Fruit fly (Drosophila melanogaster) whole organism, embryonic: ENCODE measurements around the gene CG44090.
A peak's percentile ranks its signal among the peaks of the same experiment; 100 is the strongest.

Source experiments
- Atf3 ChIP-seq: fragments of 200-800 bp; sonication (Bioruptor generic); optimal IDR thresholded peaks from 3 replicates; lab custom pipeline; 2016; ENCODE audit warnings: missing biosample characterization, missing genetic modification characterization
- Awh ChIP-seq: fragments of 200-800 bp; sonication (Bioruptor generic); IDR thresholded peaks from 2 replicates; pipeline ENCODE4, ENCODE4 v1.3.6; 2022; ENCODE audit warnings: missing biosample characterization, missing genetic modification characterization
- B-H2 ChIP-seq: fragments of 200-800 bp; sonication (Bioruptor generic); optimal IDR thresholded peaks from 2 replicates; lab custom pipeline; 2018; ENCODE audit warnings: missing biosample characterization, mild to moderate bottlenecking, missing genetic modification characterization
- BtbVII ChIP-seq: fragments of 200-800 bp; sonication (Bioruptor generic); optimal IDR thresholded peaks from 3 replicates; lab custom pipeline; 2017; ENCODE audit warnings: missing biosample characterization, mild to moderate bottlenecking, missing genetic modification characterization
- Bteb2 ChIP-seq: fragments of 200-800 bp; sonication (Bioruptor generic); optimal IDR thresholded peaks from 2 replicates; lab custom pipeline; 2016; ENCODE audit warnings: missing biosample characterization, missing genetic modification characterization
- CG11247 ChIP-seq: fragments of 200-800 bp; sonication (Bioruptor generic); IDR thresholded peaks from 2 replicates; pipeline ENCODE4 v1.3.6; 2022; ENCODE audit warnings: missing biosample characterization, missing genetic modification characterization
- CG11456 ChIP-seq: fragments of 200-800 bp; sonication (Bioruptor generic); IDR thresholded peaks from 3 replicates; pipeline ENCODE4 v1.3.6; 2022; ENCODE audit warnings: missing biosample characterization, missing genetic modification characterization
- CG11696 ChIP-seq: fragments of 200-800 bp; sonication (Bioruptor generic); IDR thresholded peaks from 2 replicates; pipeline ENCODE4 v1.3.6; 2022; ENCODE audit warnings: missing biosample characterization, missing genetic modification characterization
- CG12236 ChIP-seq: fragments of 200-800 bp; sonication (Bioruptor generic); optimal IDR thresholded peaks from 2 replicates; lab custom pipeline; 2016; ENCODE audit warnings: missing biosample characterization, missing genetic modification characterization
- CG12659 ChIP-seq: fragments of 200-800 bp; sonication (Bioruptor generic); optimal IDR thresholded peaks from 3 replicates; lab custom pipeline; 2017; ENCODE audit warnings: mild to moderate bottlenecking, missing biosample characterization, missing genetic modification reagents, missing genetic modification characterization
- CG13123 ChIP-seq: fragments of 200-800 bp; sonication (Bioruptor generic); optimal IDR thresholded peaks from 2 replicates; lab custom pipeline; 2016; ENCODE audit warnings: missing biosample characterization, missing genetic modification characterization
- CG14441 ChIP-seq: fragments of 200-800 bp; sonication (Bioruptor generic); IDR thresholded peaks from 2 replicates; pipeline ENCODE4 v1.3.6; 2022; ENCODE audit warnings: missing biosample characterization, missing genetic modification characterization
- CG16813 ChIP-seq: fragments of 200-800 bp; sonication (Bioruptor generic); IDR thresholded peaks from 3 replicates; pipeline ENCODE4 v1.3.6; 2022; ENCODE audit warnings: missing biosample characterization, missing genetic modification characterization; ENCODE audit not compliant: partially characterized antibody
- CG17568 ChIP-seq: fragments of 200-800 bp; sonication (Bioruptor generic); optimal IDR thresholded peaks from 2 replicates; lab custom pipeline; 2018; ENCODE audit warnings: missing biosample characterization, mild to moderate bottlenecking, missing genetic modification characterization, moderate library complexity
- CG17829 ChIP-seq: fragments of 200-800 bp; optimal IDR thresholded peaks from 2 replicates; lab custom pipeline; 2019; ENCODE audit warnings: missing biosample characterization, mild to moderate bottlenecking, missing genetic modification characterization, moderate library complexity
- CG2678 ChIP-seq: fragments of 200-800 bp; sonication (Bioruptor generic); optimal IDR thresholded peaks from 3 replicates; lab custom pipeline; 2019; ENCODE audit warnings: missing biosample characterization, mild to moderate bottlenecking, missing genetic modification characterization, moderate library complexity
- CG2889 ChIP-seq: fragments of 200-800 bp; sonication (Bioruptor generic); IDR thresholded peaks from 3 replicates; pipeline ENCODE4 v1.3.6; 2022; ENCODE audit warnings: missing biosample characterization, missing genetic modification characterization
- CG30431 ChIP-seq: fragments of 200-800 bp; sonication (Bioruptor generic); optimal IDR thresholded peaks from 2 replicates; lab custom pipeline; 2017; ENCODE audit warnings: missing biosample characterization, missing genetic modification characterization
- CG31224 ChIP-seq: fragments of 200-800 bp; sonication (Bioruptor generic); IDR thresholded peaks from 2 replicates; pipeline ENCODE4 v1.3.6; 2022; ENCODE audit warnings: missing biosample characterization, missing genetic modification characterization
- CG32772 ChIP-seq: fragments of 200-800 bp; sonication (Bioruptor generic); IDR thresholded peaks from 2 replicates; pipeline ENCODE4 v1.3.6; 2022; ENCODE audit warnings: missing biosample characterization, missing genetic modification characterization
- CG3407 ChIP-seq: fragments of 200-800 bp; sonication (Bioruptor generic); optimal IDR thresholded peaks from 2 replicates; lab custom pipeline; 2018; ENCODE audit warnings: missing biosample characterization, mild to moderate bottlenecking, missing genetic modification characterization
- CG3838 ChIP-seq: fragments of 200-800 bp; sonication (Bioruptor generic); optimal IDR thresholded peaks from 3 replicates; lab custom pipeline; 2016; ENCODE audit warnings: missing biosample characterization, missing genetic modification characterization
- CG5180 ChIP-seq: fragments of 200-800 bp; sonication (Bioruptor generic); optimal IDR thresholded peaks from 3 replicates; lab custom pipeline; 2017; ENCODE audit warnings: missing biosample characterization, missing genetic modification characterization, mild to moderate bottlenecking, moderate library complexity, missing genetic modification reagents
- CG8089 ChIP-seq: fragments of 200-800 bp; sonication (Bioruptor generic); optimal IDR thresholded peaks from 3 replicates; lab custom pipeline; 2016; ENCODE audit warnings: missing biosample characterization, missing genetic modification characterization
- CG9215 ChIP-seq: fragments of 200-800 bp; sonication (Bioruptor generic); IDR thresholded peaks from 2 replicates; pipeline ENCODE4 v1.3.6; 2022; ENCODE audit warnings: missing biosample characterization, missing genetic modification characterization
- CG9876 ChIP-seq: fragments of 200-800 bp; sonication (Bioruptor generic); optimal IDR thresholded peaks from 2 replicates; lab custom pipeline; 2016; ENCODE audit warnings: missing biosample characterization, missing genetic modification characterization
- Camta ChIP-seq: fragments of 200-800 bp; sonication (Bioruptor generic); optimal IDR thresholded peaks from 2 replicates; lab custom pipeline; 2016; ENCODE audit warnings: missing biosample characterization, missing genetic modification characterization
- E2f2 ChIP-seq: fragments of 200-800 bp; sonication (Bioruptor generic); IDR thresholded peaks from 2 replicates; pipeline ENCODE4 v1.3.6; 2022; ENCODE audit warnings: missing biosample characterization, missing genetic modification characterization
- Ets97D ChIP-seq: fragments of 200-800 bp; sonication (Bioruptor generic); optimal IDR thresholded peaks from 3 replicates; lab custom pipeline; 2016; ENCODE audit warnings: missing biosample characterization, missing genetic modification characterization
- Fer1 ChIP-seq: fragments of 200-800 bp; sonication (Bioruptor generic); optimal IDR thresholded peaks from 2 replicates; lab custom pipeline; 2017; ENCODE audit warnings: missing biosample characterization, mild to moderate bottlenecking, missing genetic modification characterization
- Gug ChIP-seq: fragments of 200-800 bp; sonication (Bioruptor generic); IDR thresholded peaks from 4 replicates; pipeline ENCODE4 v1.3.6; 2022; ENCODE audit warnings: missing biosample characterization, missing genetic modification characterization
- Mes4 ChIP-seq: fragments of 200-800 bp; sonication (Bioruptor generic); optimal IDR thresholded peaks from 2 replicates; lab custom pipeline; 2016; ENCODE audit warnings: missing biosample characterization, missing genetic modification characterization
- Nf-YA ChIP-seq: fragments of 200-800 bp; sonication (Bioruptor generic); IDR thresholded peaks from 2 replicates; pipeline ENCODE4 v1.3.6; 2022; ENCODE audit warnings: missing biosample characterization, missing genetic modification characterization
- Optix ChIP-seq: fragments of 200-800 bp; sonication (Bioruptor generic); IDR thresholded peaks from 3 replicates; pipeline ENCODE4 v1.3.6; 2022; ENCODE audit warnings: missing biosample characterization, missing genetic modification characterization
- Spps ChIP-seq: fragments of 200-800 bp; sonication (Bioruptor generic); optimal IDR thresholded peaks from 2 replicates; lab custom pipeline; 2018; ENCODE audit warnings: missing biosample characterization, mild to moderate bottlenecking, missing genetic modification characterization
- Taf1 ChIP-seq: fragments of 200-800 bp; sonication (Bioruptor generic); IDR thresholded peaks from 2 replicates; pipeline ENCODE4 v1.3.6; 2022; ENCODE audit warnings: missing biosample characterization, missing genetic modification characterization
- Vsx1 ChIP-seq: fragments of 200-800 bp; sonication (Bioruptor generic); optimal IDR thresholded peaks from 2 replicates; lab custom pipeline; 2017; ENCODE audit warnings: missing biosample characterization, mild to moderate bottlenecking, missing genetic modification characterization, missing genetic modification reagents
- abd-A ChIP-seq: fragments of 200-800 bp; sonication (Bioruptor generic); optimal IDR thresholded peaks from 3 replicates; lab custom pipeline; 2019; ENCODE audit warnings: missing biosample characterization, mild to moderate bottlenecking, missing genetic modification characterization, moderate library complexity
- az2 ChIP-seq: fragments of 200-800 bp; sonication (Bioruptor generic); optimal IDR thresholded peaks from 3 replicates; lab custom pipeline; 2016; ENCODE audit warnings: missing biosample characterization, missing genetic modification characterization
- danr ChIP-seq: fragments of 200-800 bp; sonication (Bioruptor generic); IDR thresholded peaks from 2 replicates; pipeline ENCODE4 v1.3.6; 2022; ENCODE audit warnings: missing biosample characterization, missing genetic modification characterization
- dmrt99B ChIP-seq: fragments of 200-800 bp; sonication (Bioruptor generic); optimal IDR thresholded peaks from 2 replicates; lab custom pipeline; 2018; ENCODE audit warnings: missing biosample characterization, mild to moderate bottlenecking, missing genetic modification characterization, moderate library complexity
- fd64A ChIP-seq: fragments of 200-800 bp; sonication (Bioruptor generic); optimal IDR thresholded peaks from 3 replicates; lab custom pipeline; 2018; ENCODE audit warnings: missing biosample characterization, mild to moderate bottlenecking, missing genetic modification characterization
- gcm2 ChIP-seq: fragments of 200-800 bp; sonication (Bioruptor generic); optimal IDR thresholded peaks from 2 replicates; lab custom pipeline; 2016; ENCODE audit warnings: missing biosample characterization, missing genetic modification characterization
- ind ChIP-seq: fragments of 200-800 bp; sonication (Bioruptor generic); optimal IDR thresholded peaks from 3 replicates; lab custom pipeline; 2016; ENCODE audit warnings: missing biosample characterization, missing genetic modification characterization
- kay ChIP-seq: fragments of 200-800 bp; sonication (Bioruptor generic); optimal IDR thresholded peaks from 2 replicates; lab custom pipeline; 2016; ENCODE audit warnings: missing biosample characterization, missing genetic modification characterization
- ken ChIP-seq: fragments of 200-800 bp; sonication (Bioruptor generic); IDR thresholded peaks from 3 replicates; pipeline ENCODE4 v1.3.6; 2022; ENCODE audit warnings: missing biosample characterization, missing genetic modification characterization
- lov ChIP-seq, 2 experiments: fragments of 200-800 bp in 1 of 2; fragments of >200 bp in 1 of 2; sonication (Bioruptor generic) in 1 of 2; IDR thresholded peaks in 1 of 2; optimal IDR thresholded peaks in 1 of 2; 2 replicates in 1 of 2; 3 replicates in 1 of 2; pipeline versions ENCODE4 v1.3.6 to Lab custom; 2017 to 2022; ENCODE audit warnings: missing biosample characterization in 1 of 2, missing genetic modification characterization in 1 of 2
- ro ChIP-seq: fragments of 200-800 bp; sonication (Bioruptor generic); IDR thresholded peaks from 2 replicates; pipeline ENCODE4 v1.3.6; 2022; ENCODE audit warnings: missing biosample characterization, missing genetic modification characterization
- sr ChIP-seq: fragments of 200-800 bp; sonication (Bioruptor generic); IDR thresholded peaks from 3 replicates; pipeline ENCODE4 v1.3.6; 2022; ENCODE audit warnings: missing biosample characterization, missing genetic modification characterization
- stc ChIP-seq: fragments of 200-800 bp; sonication (Bioruptor generic); IDR thresholded peaks from 2 replicates; pipeline ENCODE4 v1.3.6; 2022; ENCODE audit warnings: missing biosample characterization, missing genetic modification characterization
- zf30C ChIP-seq: fragments of 200-800 bp; sonication (Bioruptor generic); optimal IDR thresholded peaks from 3 replicates; lab custom pipeline; 2018; ENCODE audit warnings: missing biosample characterization, mild to moderate bottlenecking, missing genetic modification characterization

The CG44090 gene

dm6 chr3R:17394318-17395188 lies 39.7 kb downstream of the CG44090 start, which contains the start of gene CREG (continued):
- TF ChIP-seq ind (GFP tag; lab: Kevin White, UChicago) = peak; percentile 6
- no peak for TF ChIP-seq CG16813
- TF ChIP-seq gcm2 (GFP tag; lab: Kevin White, UChicago) = no peak
- TF ChIP-seq CG13123 (GFP tag; lab: Kevin White, UChicago) = no peak
- TF ChIP-seq Optix (GFP tag; lab: Robert Waterston, UW) = no peak
- TF ChIP-seq stc (GFP tag; lab: Robert Waterston, UW) = no peak
- no peak for TF ChIP-seq Camta (GFP tag; lab: Kevin White, UChicago)
- TF ChIP-seq Nf-YA (GFP tag; lab: Robert Waterston, UW) = no peak
- no peak for TF ChIP-seq Awh (GFP tag; lab: Robert Waterston, UW)
- TF ChIP-seq Atf3 = no peak
- no peak for TF ChIP-seq CG3407 (GFP tag; lab: Kevin White, UChicago)
- TF ChIP-seq Mes4 (GFP tag; lab: Kevin White, UChicago) = no peak
- no peak for TF ChIP-seq Vsx1 (GFP tag; lab: Kevin White, UChicago)
- TF ChIP-seq dmrt99B (tag; lab: Kevin White, UChicago) = peak; percentile 18
- TF ChIP-seq ro (GFP tag; lab: Robert Waterston, UW) = no peak
- no peak for TF ChIP-seq danr (GFP tag; lab: Robert Waterston, UW)
- TF ChIP-seq Fer1 (GFP tag; lab: Kevin White, UChicago) = no peak
- no peak for TF ChIP-seq CG5180 (GFP tag; lab: Kevin White, UChicago)
- no peak for TF ChIP-seq abd-A (tag; lab: Kevin White, UChicago)
- peak; percentile 91 for TF ChIP-seq CG9215
- TF ChIP-seq fd64A (GFP tag; lab: Kevin White, UChicago) = no peak
- TF ChIP-seq kay (GFP tag; lab: Kevin White, UChicago) = no peak
- no peak; the same call in 3 of the 4 replicates for TF ChIP-seq Gug (GFP tag; lab: Robert Waterston, UW)
- TF ChIP-seq CG11696 (GFP tag; lab: Robert Waterston, UW) = no peak
- TF ChIP-seq CG32772 (GFP tag; lab: Robert Waterston, UW) = no peak
- TF ChIP-seq E2f2 (GFP tag; lab: Robert Waterston, UW) = no peak
- no peak for TF ChIP-seq B-H2
- TF ChIP-seq Taf1 (GFP tag; lab: Robert Waterston, UW) = no peak
- no peak for TF ChIP-seq Bteb2 (GFP tag; lab: Kevin White, UChicago)
- no peak for TF ChIP-seq CG17568 (GFP tag; lab: Kevin White, UChicago)
- no peak for TF ChIP-seq Spps (tag; lab: Kevin White, UChicago)
- no peak for TF ChIP-seq az2 (GFP tag; lab: Kevin White, UChicago)
- no peak for TF ChIP-seq CG11247
- peak; percentile 7 for TF ChIP-seq CG17829
- TF ChIP-seq CG31224 (GFP tag; lab: Robert Waterston, UW) = no peak
- peak; percentile 54 for TF ChIP-seq CG2678 (tag; lab: Kevin White, UChicago)
- no peak for TF ChIP-seq CG30431
- no peak for TF ChIP-seq ken (GFP tag; lab: Robert Waterston, UW)
- TF ChIP-seq CG14441 (GFP tag; lab: Robert Waterston, UW) = no peak
- no peak for TF ChIP-seq sr (GFP tag; lab: Robert Waterston, UW)
- no peak for TF ChIP-seq CG3838
- TF ChIP-seq CG9876 (GFP tag; lab: Kevin White, UChicago) = no peak
- TF ChIP-seq CG12236 (GFP tag; lab: Kevin White, UChicago) = no peak
- TF ChIP-seq CG11456 = no peak
- TF ChIP-seq CG12659 (GFP tag; lab: Kevin White, UChicago) = peak; percentile 20
- TF ChIP-seq BtbVII (GFP tag; lab: Kevin White, UChicago) = peak; percentile 15
- no peak for TF ChIP-seq zf30C (GFP tag; lab: Kevin White, UChicago)
- no peak for TF ChIP-seq CG8089 (GFP tag; lab: Kevin White, UChicago)
- TF ChIP-seq lov (optimal IDR thresholded peaks at IDR 0.05; lab: Kevin White, UChicago) = no peak
- TF ChIP-seq lov (GFP tag; IDR thresholded peaks at IDR 0.05; lab: Robert Waterston, UW) = no peak
- TF ChIP-seq CG2889 (GFP tag; lab: Robert Waterston, UW) = no peak
- TF ChIP-seq Ets97D (GFP tag; lab: Kevin White, UChicago) = no peak
